Fruit fly (Drosophila melanogaster) whole organism, embryonic: ENCODE results near the gene CG44362.

Experiments used
- Hand ChIP-seq: fragments of 200-800 bp; sonication (Bioruptor generic); optimal IDR thresholded peaks from 2 replicates; lab custom pipeline; 2017; ENCODE audit warnings: mild to moderate bottlenecking, missing biosample characterization, missing genetic modification reagents, missing genetic modification characterization
- tin ChIP-seq: fragments of 200-800 bp; sonication (Bioruptor generic); optimal IDR thresholded peaks from 3 replicates; lab custom pipeline; 2016; ENCODE audit warnings: missing biosample characterization, missing genetic modification characterization

DNA sequence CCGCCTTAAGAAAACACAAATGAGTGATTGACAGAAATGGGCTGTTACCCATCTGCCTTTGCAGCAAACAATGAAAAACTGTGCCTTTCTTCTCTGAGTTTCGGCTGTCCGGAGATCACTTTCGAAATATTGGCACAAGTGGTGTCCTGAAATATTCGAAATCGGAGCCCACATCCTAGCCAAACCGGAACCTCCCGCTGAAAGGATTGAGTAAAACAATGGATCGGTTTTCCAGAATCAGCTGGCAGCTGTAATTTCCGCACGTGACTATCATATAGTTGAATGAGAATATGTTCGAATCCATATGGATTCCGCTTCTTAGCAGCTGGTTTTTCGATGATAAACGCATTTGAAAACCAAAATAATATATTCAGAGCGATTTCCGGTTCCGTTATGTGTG is 36.8 kb downstream of the CG44362 start:
- no peak for TF ChIP-seq tin (GFP tag; lab: Kevin White, UChicago)
- TF ChIP-seq Hand: no peak
